Fruit fly (Drosophila melanogaster): Measurements from ENCODE around the gene Ptpa.

The Ptpa gene

DNA sequence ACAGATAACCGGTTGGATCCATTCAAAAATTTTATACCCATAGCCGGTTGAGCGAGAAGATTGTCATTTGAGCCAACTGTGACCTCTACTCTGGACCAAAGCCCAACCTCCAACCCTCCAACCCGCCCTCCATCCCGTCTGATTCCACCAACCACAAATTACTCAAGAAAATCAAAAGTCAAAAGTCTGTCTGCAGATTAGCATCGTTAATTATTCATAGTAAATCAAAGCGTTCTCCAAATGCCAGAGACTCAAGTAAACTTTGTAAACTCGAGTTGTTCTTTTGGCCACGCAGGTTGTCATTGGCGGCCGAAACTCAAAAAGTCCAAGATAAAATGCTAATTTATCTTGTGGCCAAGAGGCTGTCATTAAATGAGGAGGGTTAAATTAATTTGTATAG, 40.8 kb downstream of the Ptpa start (continued):
- TF ChIP-seq Blimp-1 (GFP tag; optimal IDR thresholded peaks at IDR 0.05) (peak; percentile 45), NfI (GFP tag; optimal IDR thresholded peaks at IDR 0.05) (no peak), CG8089 (GFP tag; optimal IDR thresholded peaks at IDR 0.05) (no peak), CG10565 (GFP tag; optimal IDR thresholded peaks at IDR 0.05) (no peak), z (GFP tag; IDR thresholded peaks at IDR 0.05) (peak; percentile 76), CG7745 (tag; optimal IDR thresholded peaks at IDR 0.05) (peak; percentile 87), CG2116 (GFP tag; optimal IDR thresholded peaks at IDR 0.05) (no peak), p53 (GFP tag; optimal IDR thresholded peaks at IDR 0.05) (no peak), CG6689 (GFP tag; IDR thresholded peaks at IDR 0.05) (no peak), CG2199 (GFP tag; IDR thresholded peaks at IDR 0.05) (no peak), CG17385 (GFP tag; optimal IDR thresholded peaks at IDR 0.05) (no peak), pros (GFP tag; optimal IDR thresholded peaks at IDR 0.05) (peak; percentile 76)

DNA sequence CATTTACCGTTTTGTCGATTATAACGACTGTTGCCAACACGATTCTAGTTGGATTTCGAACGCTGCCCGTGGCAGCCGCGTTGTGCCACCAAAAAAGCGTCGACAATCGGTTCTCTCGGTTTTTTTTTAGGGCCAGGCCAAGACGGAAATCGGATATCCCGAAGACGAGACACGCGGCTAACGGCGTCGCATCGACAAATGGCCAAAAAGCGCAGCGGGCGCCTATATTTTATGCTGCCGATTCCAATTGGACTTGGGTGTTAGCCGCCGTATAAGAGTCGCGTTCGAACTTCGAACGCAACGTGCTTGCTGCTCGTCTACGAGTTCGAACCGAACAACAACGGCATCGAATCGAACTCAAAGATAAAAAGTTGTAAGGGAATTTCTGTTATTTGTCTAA, 46.0 kb downstream of the Ptpa start:
- TF ChIP-seq CG42726 (GFP tag; IDR thresholded peaks at IDR 0.05; ENCODE audit: partially characterized antibody) (0 out of 2 replicates have a peak, but pooled peaks have one; percentile 10), CG17568 (GFP tag; optimal IDR thresholded peaks at IDR 0.05) (peak; percentile 26), Dbx (GFP tag; IDR thresholded peaks at IDR 0.05) (0 out of 3 replicates have a peak, but pooled peaks have one; percentile 29), CoRest (tag; optimal IDR thresholded peaks at IDR 0.05) (no peak), Adf1 (GFP tag; IDR thresholded peaks at IDR 0.05) (peak; percentile 49; the same call in 1 of the 2 replicates), CG4404 (GFP tag; IDR thresholded peaks at IDR 0.05) (no peak), sr (GFP tag; IDR thresholded peaks at IDR 0.05) (0 out of 3 replicates have a peak, but pooled peaks have one; percentile 17), ewg (GFP tag; optimal IDR thresholded peaks at IDR 0.05) (no peak), sqz (GFP tag; optimal IDR thresholded peaks at IDR 0.05) (peak; percentile 17), Jarid2 (GFP tag; optimal IDR thresholded peaks at IDR 0.05) (peak; percentile 78), ci (GFP tag; IDR thresholded peaks at IDR 0.05) (peak; percentile 56; the same call in 2 of the 3 replicates), Neu2 (GFP tag; optimal IDR thresholded peaks at IDR 0.05; ENCODE audit: borderline replicate concordance) (no peak), mam (GFP tag; optimal IDR thresholded peaks at IDR 0.05) (no peak), CG1602 (GFP tag; optimal IDR thresholded peaks at IDR 0.05) (no peak), Optix (GFP tag; IDR thresholded peaks at IDR 0.05) (no peak), org-1 (GFP tag; optimal IDR thresholded peaks at IDR 0.05) (no peak), nmo (GFP tag; optimal IDR thresholded peaks at IDR 0.05) (no peak), Hr51 (GFP tag; optimal IDR thresholded peaks at IDR 0.05) (no peak), luna (GFP tag; optimal IDR thresholded peaks at IDR 0.05) (no peak), Eip74EF (GFP tag; optimal IDR thresholded peaks at IDR 0.05) (peak in 1 of 2 experiments; percentile 26), emc (GFP tag; optimal IDR thresholded peaks at IDR 0.05) (no peak), CG4730 (GFP tag; IDR thresholded peaks at IDR 0.05) (no peak), Fer1 (GFP tag; optimal IDR thresholded peaks at IDR 0.05) (peak; percentile 18), cad (GFP tag; optimal IDR thresholded peaks at IDR 0.05) (no peak), Med (GFP tag) (peak; percentile 63), Stat92E (GFP tag; optimal IDR thresholded peaks at IDR 0.05) (no peak), CG1832 (GFP tag; optimal IDR thresholded peaks at IDR 0.05) (no peak), E2f2 (GFP tag; IDR thresholded peaks at IDR 0.05) (peak; percentile 12; the same call in 1 of the 2 replicates), onecut (GFP tag; IDR thresholded peaks at IDR 0.05) (0 out of 2 replicates have a peak, but pooled peaks have one; percentile 19), kni (GFP tag; optimal IDR thresholded peaks at IDR 0.05) (peak; percentile 19), CG12299 (tag; optimal IDR thresholded peaks at IDR 0.05) (no peak), gsb-n (tag; optimal IDR thresholded peaks at IDR 0.05) (no peak), CG11247 (GFP tag; IDR thresholded peaks at IDR 0.05) (no peak), zen2 (GFP tag; IDR thresholded peaks at IDR 0.05; ENCODE audit: partially characterized antibody) (0 out of 3 replicates have a peak, but pooled peaks have one; percentile 25), hbn (GFP tag; IDR thresholded peaks at IDR 0.05; ENCODE audit: partially characterized antibody) (no peak), CG6813 (GFP tag; optimal IDR thresholded peaks at IDR 0.05) (no peak), CG3995 (GFP tag; optimal IDR thresholded peaks at IDR 0.05) (no peak)
